Worm (Caenorhabditis elegans) whole organism, L3 larva: ENCODE measurements around the gene R107.5.

ENCODE experiments used
- elt-1 ChIP-seq: fragments of 150-350 bp; optimal IDR thresholded peaks from 2 replicates; lab custom pipeline; 2014; ENCODE audit warnings: missing biosample characterization, missing genetic modification characterization
- nhr-237 ChIP-seq: fragments of 150-350 bp; optimal IDR thresholded peaks from 2 replicates; lab custom pipeline; 2014; ENCODE audit warnings: missing biosample characterization, missing genetic modification characterization
- pqm-1 ChIP-seq: fragments of 150-350 bp; optimal IDR thresholded peaks from 2 replicates; lab custom pipeline; 2017; ENCODE audit warnings: missing biosample characterization, missing genetic modification characterization, inconsistent platforms
- tbx-2 ChIP-seq: sonication (generic microtip); optimal IDR thresholded peaks from 2 replicates; lab custom pipeline; 2016; ENCODE audit warnings: mild to moderate bottlenecking, missing genetic modification characterization, missing compliant biosample characterization

DNA sequence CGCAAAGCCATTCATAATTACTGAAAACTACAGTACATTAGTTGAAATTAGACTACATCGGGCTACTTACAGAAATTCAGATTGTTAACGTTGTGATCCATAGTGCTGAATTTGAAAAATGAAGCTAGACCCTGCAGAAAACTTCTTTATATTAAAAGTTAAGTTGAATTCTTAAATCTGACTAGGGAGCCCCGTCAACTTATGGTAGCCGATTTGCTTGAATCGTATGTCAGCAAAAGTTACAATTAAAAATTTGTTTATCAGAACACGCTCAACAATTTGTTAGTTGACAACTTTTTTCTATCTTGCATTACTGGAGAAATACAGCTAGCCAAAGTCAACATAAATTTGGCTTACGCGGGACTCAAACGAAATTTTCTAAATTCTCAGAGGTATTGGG lies 31.1 kb downstream of the R107.5 start, which contains the start of gene F59B2.14:
- TF ChIP-seq tbx-2 (no peak), nhr-237 (tag; lab: Kevin White, UChicago) (no peak), pqm-1 (tag; lab: Kevin White, UChicago) (no peak), elt-1 (tag; lab: Kevin White, UChicago) (no peak)
